Fruit fly (Drosophila melanogaster) whole organism, embryonic: Measurements from ENCODE around the gene CG6180.

ENCODE experiments used
- Ada2b ChIP-seq: fragments of 200-800 bp; sonication (Bioruptor generic); IDR thresholded peaks from 2 replicates; pipeline ENCODE4 v1.3.6; 2022; ENCODE audit warnings: missing biosample characterization, missing genetic modification characterization
- Blimp-1 ChIP-seq: fragments of 200-800 bp; sonication (Bioruptor generic); optimal IDR thresholded peaks from 3 replicates; lab custom pipeline; 2018; ENCODE audit warnings: missing biosample characterization, missing genetic modification characterization, mild to moderate bottlenecking, moderate library complexity, missing genetic modification reagents
- C15 ChIP-seq: fragments of 200-800 bp; sonication (Bioruptor generic); IDR thresholded peaks from 3 replicates; pipeline ENCODE4 v1.3.6; 2022; ENCODE audit warnings: missing biosample characterization, missing genetic modification characterization
- CG15601 ChIP-seq: fragments of 200-800 bp; sonication (Bioruptor generic); optimal IDR thresholded peaks from 3 replicates; lab custom pipeline; 2019; ENCODE audit warnings: missing biosample characterization, mild to moderate bottlenecking, missing genetic modification characterization, moderate library complexity
- CG30403 ChIP-seq: fragments of 200-800 bp; sonication (Bioruptor generic); optimal IDR thresholded peaks from 3 replicates; lab custom pipeline; 2016; ENCODE audit warnings: missing biosample characterization, missing genetic modification characterization
- CG43689 ChIP-seq: fragments of 200-800 bp; sonication (Bioruptor generic); IDR thresholded peaks from 2 replicates; pipeline ENCODE4 v1.3.6; 2022; ENCODE audit warnings: missing biosample characterization, missing genetic modification characterization
- CG6689 ChIP-seq: fragments of 200-800 bp; sonication (Bioruptor generic); IDR thresholded peaks from 2 replicates; pipeline ENCODE4 v1.3.6; 2022; ENCODE audit warnings: missing biosample characterization, missing genetic modification characterization
- CG7556 ChIP-seq: fragments of 200-800 bp; sonication (Bioruptor generic); optimal IDR thresholded peaks from 2 replicates; lab custom pipeline; 2017; ENCODE audit warnings: missing biosample characterization, mild to moderate bottlenecking, missing genetic modification characterization
- CG7839 ChIP-seq: fragments of 200-800 bp; sonication (Bioruptor generic); optimal IDR thresholded peaks from 3 replicates; lab custom pipeline; 2018; ENCODE audit warnings: missing biosample characterization, mild to moderate bottlenecking, missing genetic modification characterization, moderate library complexity
- CG8290 ChIP-seq, 3 experiments: fragments of 200-800 bp; sonication (Bioruptor generic); optimal IDR thresholded peaks; 2 replicates each; lab custom pipeline; 2016 to 2019; ENCODE audit warnings: missing biosample characterization in 3 of 3, missing genetic modification characterization in 3 of 3, mild to moderate bottlenecking in 2 of 3, moderate library complexity in 1 of 3
- CG9932 ChIP-seq: fragments of 200-800 bp; sonication (Bioruptor generic); IDR thresholded peaks from 2 replicates; pipeline ENCODE4 v1.3.6; 2022; ENCODE audit warnings: missing biosample characterization, missing genetic modification characterization
- Deaf1 ChIP-seq: fragments of 200-800 bp; optimal IDR thresholded peaks from 3 replicates; lab custom pipeline; 2019; ENCODE audit warnings: missing biosample characterization, mild to moderate bottlenecking, missing genetic modification characterization, moderate library complexity
- Ets65A ChIP-seq: fragments of 200-800 bp; sonication (Bioruptor generic); peaks from one replicate; lab custom pipeline; 2016; ENCODE audit warnings: missing biosample characterization, missing genetic modification characterization
- HmgZ ChIP-seq: fragments of 200-800 bp; sonication (Bioruptor generic); optimal IDR thresholded peaks from 2 replicates; lab custom pipeline; 2018; ENCODE audit warnings: missing biosample characterization, mild to moderate bottlenecking, missing genetic modification characterization
- Hr51 ChIP-seq, 2 experiments: fragments of 200-800 bp; sonication (Bioruptor generic); optimal IDR thresholded peaks; 2 replicates in 1 of 2; 3 replicates in 1 of 2; lab custom pipeline; 2016 to 2018; ENCODE audit warnings: missing biosample characterization in 2 of 2, missing genetic modification characterization in 2 of 2, mild to moderate bottlenecking in 1 of 2, moderate library complexity in 1 of 2
- Mes4 ChIP-seq: fragments of 200-800 bp; sonication (Bioruptor generic); optimal IDR thresholded peaks from 2 replicates; lab custom pipeline; 2016; ENCODE audit warnings: missing biosample characterization, missing genetic modification characterization
- PHDP ChIP-seq: fragments of 200-800 bp; sonication (Bioruptor generic); optimal IDR thresholded peaks from 3 replicates; lab custom pipeline; 2018; ENCODE audit warnings: missing biosample characterization, mild to moderate bottlenecking, missing genetic modification characterization, moderate library complexity
- Pdp1 ChIP-seq, 2 experiments: fragments of 200-800 bp; sonication (Bioruptor generic); optimal IDR thresholded peaks; 3 replicates each; lab custom pipeline; 2016; ENCODE audit warnings: missing biosample characterization in 2 of 2, missing genetic modification characterization in 2 of 2, mild to moderate bottlenecking in 1 of 2, moderate library complexity in 1 of 2
- Sox102F ChIP-seq: fragments of 200-800 bp; sonication (Bioruptor generic); optimal IDR thresholded peaks from 2 replicates; lab custom pipeline; 2018; ENCODE audit warnings: missing biosample characterization, mild to moderate bottlenecking, missing genetic modification characterization, moderate library complexity
- al ChIP-seq: fragments of 200-800 bp; sonication (Bioruptor generic); IDR thresholded peaks from 2 replicates; pipeline ENCODE4 v1.3.6; 2022; ENCODE audit warnings: missing biosample characterization, missing genetic modification characterization
- grau ChIP-seq: fragments of 200-800 bp; optimal IDR thresholded peaks from 3 replicates; lab custom pipeline; 2019; ENCODE audit warnings: missing biosample characterization, mild to moderate bottlenecking, missing genetic modification characterization, moderate library complexity
- grn ChIP-seq: fragments of 200-800 bp; sonication (Bioruptor generic); optimal IDR thresholded peaks from 3 replicates; lab custom pipeline; 2017; ENCODE audit warnings: missing biosample characterization, missing genetic modification characterization
- gro ChIP-seq: fragments of 200-800 bp; sonication (Bioruptor generic); optimal IDR thresholded peaks from 2 replicates; lab custom pipeline; 2016; ENCODE audit warnings: missing biosample characterization, missing genetic modification characterization
- nmo ChIP-seq: fragments of 200-800 bp; sonication (Bioruptor generic); optimal IDR thresholded peaks from 2 replicates; lab custom pipeline; 2018; ENCODE audit warnings: missing biosample characterization, mild to moderate bottlenecking, missing genetic modification characterization, moderate library complexity
- org-1 ChIP-seq: fragments of 200-800 bp; sonication (Bioruptor generic); optimal IDR thresholded peaks from 2 replicates; lab custom pipeline; 2017; ENCODE audit warnings: missing biosample characterization, missing genetic modification characterization
- peb ChIP-seq: fragments of 200-800 bp; sonication (Bioruptor generic); IDR thresholded peaks from 2 replicates; pipeline ENCODE4 v1.3.6; 2022; ENCODE audit warnings: missing biosample characterization, missing genetic modification characterization
- phol ChIP-seq: fragments of 200-800 bp; sonication (Bioruptor generic); optimal IDR thresholded peaks from 3 replicates; lab custom pipeline; 2018; ENCODE audit warnings: missing biosample characterization, mild to moderate bottlenecking, missing genetic modification characterization, moderate library complexity
- row ChIP-seq: fragments of 200-800 bp; sonication (Bioruptor generic); IDR thresholded peaks from 3 replicates; pipeline ENCODE4 v1.3.6; 2022; ENCODE audit warnings: missing biosample characterization, missing genetic modification characterization
- sens ChIP-seq: fragments of 200-800 bp; sonication (Bioruptor generic); peaks from one replicate; lab custom pipeline; 2016; ENCODE audit warnings: missing biosample characterization, missing genetic modification characterization
- seq ChIP-seq: fragments of 200-800 bp; sonication (Bioruptor generic); IDR thresholded peaks from 2 replicates; pipeline ENCODE4 v1.3.6; 2022; ENCODE audit warnings: missing biosample characterization, missing genetic modification characterization
- ssp ChIP-seq: fragments of 200-800 bp; sonication (Bioruptor generic); IDR thresholded peaks from 2 replicates; pipeline ENCODE4 v1.3.6; 2022; ENCODE audit warnings: missing biosample characterization, missing genetic modification characterization
- stc ChIP-seq: fragments of 200-800 bp; sonication (Bioruptor generic); IDR thresholded peaks from 2 replicates; pipeline ENCODE4 v1.3.6; 2022; ENCODE audit warnings: missing biosample characterization, missing genetic modification characterization
- toy ChIP-seq: fragments of 200-800 bp; sonication (Bioruptor generic); IDR thresholded peaks from 2 replicates; pipeline ENCODE4 v1.3.6; 2022; ENCODE audit warnings: missing biosample characterization, missing genetic modification characterization

The CG6180 gene

DNA sequence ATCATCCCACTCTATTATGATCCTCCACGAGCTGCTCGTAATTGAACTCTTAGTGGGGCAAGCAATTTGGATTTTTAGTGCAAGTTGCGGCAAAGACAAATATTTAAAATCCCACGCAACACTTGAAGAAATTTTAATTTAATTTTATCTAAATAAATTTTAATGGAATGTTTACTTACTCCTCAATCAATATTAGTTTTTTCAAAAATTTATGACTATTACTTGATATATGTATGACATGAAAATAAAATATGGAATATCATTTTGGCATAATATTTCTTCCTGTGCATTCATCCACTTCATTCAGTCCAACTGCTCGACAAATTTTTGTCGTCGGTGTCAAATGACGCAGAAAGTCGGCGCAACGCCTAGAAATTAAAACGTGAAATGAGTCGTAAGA lies 42.6 kb downstream of the CG6180 start (continued):
- TF ChIP-seq Hr51 (GFP tag; optimal IDR thresholded peaks at IDR 0.05; lab: Kevin White, UChicago) (peak in 1 of 2 experiments; percentile 63), grau (tag; lab: Kevin White, UChicago) (peak; percentile 26), PHDP (tag; lab: Kevin White, UChicago) (peak; percentile 10), gro (no peak), CG7839 (peak; percentile 41), phol (tag; lab: Kevin White, UChicago) (peak; percentile 20), CG7556 (peak; percentile 21), al (no peak), Deaf1 (tag; lab: Kevin White, UChicago) (no peak), row (GFP tag; lab: Robert Waterston, UW) (peak; percentile 24; the same call in 1 of the 3 replicates), Sox102F (GFP tag; lab: Kevin White, UChicago) (peak; percentile 41), Ada2b (GFP tag; lab: Robert Waterston, UW) (peak; percentile 21; the same call in 1 of the 2 replicates), ssp (no peak)
- TF ChIP-seq, all 482 proteins: peak for 37

DNA sequence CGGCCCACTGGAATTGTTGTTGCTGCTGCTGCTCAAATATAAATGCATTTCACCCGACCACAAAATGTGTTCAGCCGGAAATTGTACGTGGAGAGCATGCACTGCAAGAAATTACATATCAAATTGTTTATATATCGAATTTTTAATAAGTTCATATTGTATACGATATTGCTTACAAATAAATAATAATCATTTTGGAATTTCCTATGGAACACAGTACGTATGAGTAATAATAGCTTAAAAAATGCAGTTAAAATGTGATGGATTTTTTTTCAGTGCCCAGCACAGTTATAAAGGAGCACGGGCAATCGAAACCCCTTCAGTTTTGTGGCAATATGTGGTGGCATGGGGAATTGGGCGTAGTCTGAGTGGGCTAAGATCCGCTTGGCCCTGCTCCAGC lies 49.0 kb downstream of the CG6180 start:
- TF ChIP-seq CG30403 (no peak), peb (GFP tag; lab: Robert Waterston, UW) (no peak), CG9932 (GFP tag; lab: Robert Waterston, UW) (no peak), seq (GFP tag; lab: Robert Waterston, UW) (no peak), HmgZ (tag; lab: Kevin White, UChicago) (no peak), toy (GFP tag; lab: Robert Waterston, UW) (no peak), CG43689 (no peak), nmo (GFP tag; lab: Kevin White, UChicago) (peak; percentile 8), CG8290 (GFP tag; optimal IDR thresholded peaks at IDR 0.05; lab: Kevin White, UChicago) (no peak), CG8290 (tag; optimal IDR thresholded peaks at IDR 0.05; lab: Kevin White, UChicago) (no peak), Ets65A (peak; percentile 66), stc (GFP tag; lab: Robert Waterston, UW) (no peak), Mes4 (no peak), CG15601 (peak; percentile 23), grn (no peak), Pdp1 (GFP tag; optimal IDR thresholded peaks at IDR 0.05; lab: Kevin White, UChicago) (no peak), sens (peak; percentile 74), CG6689 (no peak), org-1 (GFP tag; lab: Kevin White, UChicago) (no peak), C15 (no peak), Blimp-1 (GFP tag; lab: Kevin White, UChicago) (peak; percentile 25), Sox102F (GFP tag; lab: Kevin White, UChicago) (no peak)
